Worm (Caenorhabditis elegans) whole organism, L1 larva: Measurements from ENCODE around the gene hot-1.

Source experiments
- C16A3.4 ChIP-seq: fragments of 150-350 bp; optimal IDR thresholded peaks from 2 replicates; lab custom pipeline; 2014; ENCODE audit warnings: missing biosample characterization, missing genetic modification characterization
- F16B12.6 ChIP-seq: fragments of 150-350 bp; optimal IDR thresholded peaks from 2 replicates; lab custom pipeline; 2014; ENCODE audit warnings: missing biosample characterization, missing genetic modification characterization
- aha-1 ChIP-seq: fragments of 150-350 bp; optimal IDR thresholded peaks from 2 replicates; lab custom pipeline; 2014; ENCODE audit warnings: missing biosample characterization, missing genetic modification characterization
- ama-1 ChIP-seq: fragments of 150-350 bp; optimal IDR thresholded peaks from 2 replicates; lab custom pipeline; 2014
- ceh-90 ChIP-seq: sonication (generic microtip); optimal IDR thresholded peaks from 2 replicates; lab custom pipeline; 2016; ENCODE audit warnings: missing genetic modification characterization, missing compliant biosample characterization
- ces-1 ChIP-seq: fragments of 150-350 bp; optimal IDR thresholded peaks from 2 replicates; lab custom pipeline; 2014; ENCODE audit warnings: missing biosample characterization, missing genetic modification reagents, missing genetic modification characterization
- dsc-1 ChIP-seq: sonication (generic microtip); optimal IDR thresholded peaks from 2 replicates; lab custom pipeline; 2016; ENCODE audit warnings: mild to moderate bottlenecking, missing genetic modification characterization, missing compliant biosample characterization
- efl-1 ChIP-seq, 4 experiments: fragments of 150-350 bp; optimal IDR thresholded peaks in 3 of 4; peaks in 1 of 4; 1 replicate in 1 of 4; 2 replicates in 3 of 4; lab custom pipeline; 2014; ENCODE audit warnings: missing biosample characterization in 2 of 4, missing genetic modification characterization in 2 of 4, missing genetic modification reagents in 2 of 4
- egl-27 ChIP-seq, 2 experiments: fragments of 150-350 bp in 1 of 2; sonication (generic microtip); optimal IDR thresholded peaks; 3 replicates each; lab custom pipeline; 2017 to 2018; ENCODE audit warnings: missing biosample characterization in 2 of 2, missing genetic modification characterization in 2 of 2, missing genetic modification reagents in 2 of 2
- elt-2 ChIP-seq: sonication (generic microtip); optimal IDR thresholded peaks from 2 replicates; lab custom pipeline; 2016; ENCODE audit warnings: missing genetic modification characterization, mild to moderate bottlenecking, inconsistent platforms, missing compliant biosample characterization, missing genetic modification reagents
- elt-3 ChIP-seq, 6 experiments: fragments of 150-350 bp in 1 of 6; sonication (generic microtip); optimal IDR thresholded peaks; 2 replicates each; lab custom pipeline; 2017 to 2018; ENCODE audit warnings: missing biosample characterization in 6 of 6, missing genetic modification characterization in 6 of 6, inconsistent platforms in 1 of 6
- fkh-4 ChIP-seq: sonication (generic microtip); optimal IDR thresholded peaks from 2 replicates; lab custom pipeline; 2016; ENCODE audit warnings: missing compliant biosample characterization, missing genetic modification characterization, borderline replicate concordance
- fos-1 ChIP-seq: fragments of 150-350 bp; optimal IDR thresholded peaks from 2 replicates; lab custom pipeline; 2014; ENCODE audit warnings: missing biosample characterization, missing genetic modification characterization
- grh-1 ChIP-seq: fragments of 200-800 bp; sonication (Bioruptor generic); IDR thresholded peaks from 2 replicates; pipeline ENCODE4 v1.3.6; 2022; ENCODE audit warnings: missing genetic modification reagents, missing genetic modification characterization, missing compliant biosample characterization
- hlh-17 ChIP-seq: fragments of 200-800 bp; sonication (Bioruptor generic); optimal IDR thresholded peaks from 2 replicates; lab custom pipeline; 2018; ENCODE audit warnings: missing genetic modification characterization, mild to moderate bottlenecking, missing compliant biosample characterization, moderate library complexity, borderline replicate concordance
- lin-39 ChIP-seq: fragments of 150-350 bp; optimal IDR thresholded peaks from 2 replicates; lab custom pipeline; 2014; ENCODE audit warnings: missing biosample characterization, missing genetic modification reagents, missing genetic modification characterization
- mep-1 ChIP-seq: fragments of 150-350 bp; optimal IDR thresholded peaks from 2 replicates; lab custom pipeline; 2014; ENCODE audit warnings: missing biosample characterization, missing genetic modification characterization
- nhr-12 ChIP-seq: sonication (generic microtip); optimal IDR thresholded peaks from 2 replicates; lab custom pipeline; 2017; ENCODE audit warnings: missing biosample characterization, missing genetic modification characterization
- nhr-20 ChIP-seq: sonication (generic microtip); optimal IDR thresholded peaks from 2 replicates; lab custom pipeline; 2016; ENCODE audit warnings: mild to moderate bottlenecking, missing genetic modification characterization, missing compliant biosample characterization
- nhr-237 ChIP-seq: fragments of 150-350 bp; optimal IDR thresholded peaks from 2 replicates; lab custom pipeline; 2014; ENCODE audit warnings: missing biosample characterization, missing genetic modification characterization
- nhr-28 ChIP-seq: fragments of 150-350 bp; optimal IDR thresholded peaks from 2 replicates; lab custom pipeline; 2014; ENCODE audit warnings: missing biosample characterization, missing genetic modification characterization
- nhr-84 ChIP-seq: sonication (generic microtip); optimal IDR thresholded peaks from 2 replicates; lab custom pipeline; 2017; ENCODE audit warnings: missing biosample characterization, missing genetic modification characterization
- nhr-85 ChIP-seq: sonication (generic microtip); peaks from one replicate; lab custom pipeline; 2016; ENCODE audit warnings: missing genetic modification characterization, inconsistent platforms, missing compliant biosample characterization
- pag-3 ChIP-seq: sonication (generic microtip); optimal IDR thresholded peaks from 2 replicates; lab custom pipeline; 2017; ENCODE audit warnings: missing genetic modification characterization, mild to moderate bottlenecking, missing compliant biosample characterization, antibody characterized with exemption, borderline replicate concordance; ENCODE audit not compliant: insufficient read depth
- pax-3 ChIP-seq: fragments of 200-800 bp; sonication (Bioruptor generic); optimal IDR thresholded peaks from 2 replicates; lab custom pipeline; 2018; ENCODE audit warnings: mild to moderate bottlenecking, missing genetic modification characterization, moderate library complexity, missing compliant biosample characterization
- rnt-1 ChIP-seq: sonication (generic microtip); optimal IDR thresholded peaks from 2 replicates; lab custom pipeline; 2016; ENCODE audit warnings: mild to moderate bottlenecking, missing genetic modification characterization, moderate library complexity, missing compliant biosample characterization
- skn-1 ChIP-seq: fragments of 150-350 bp; optimal IDR thresholded peaks from 2 replicates; lab custom pipeline; 2014; ENCODE audit warnings: missing biosample characterization, missing genetic modification characterization
- snpc-4 ChIP-seq: fragments of 150-350 bp; optimal IDR thresholded peaks from 2 replicates; lab custom pipeline; 2014; ENCODE audit warnings: missing biosample characterization, missing genetic modification characterization
- snu-23 ChIP-seq: sonication (generic microtip); optimal IDR thresholded peaks from 2 replicates; lab custom pipeline; 2016; ENCODE audit warnings: missing genetic modification characterization, missing compliant biosample characterization
- sup-37 ChIP-seq: fragments of 200-800 bp; sonication (Bioruptor generic); optimal IDR thresholded peaks from 2 replicates; lab custom pipeline; 2018; ENCODE audit warnings: mild to moderate bottlenecking, missing genetic modification characterization, missing compliant biosample characterization
- unc-130 ChIP-seq: fragments of 150-350 bp; optimal IDR thresholded peaks from 2 replicates; lab custom pipeline; 2017; ENCODE audit warnings: missing biosample characterization, missing genetic modification characterization, inconsistent platforms
- unc-30 ChIP-seq: sonication (generic microtip); optimal IDR thresholded peaks from 2 replicates; lab custom pipeline; 2017; ENCODE audit warnings: missing biosample characterization, missing genetic modification characterization
- zip-4 ChIP-seq: fragments of 200-800 bp; sonication (Bioruptor generic); optimal IDR thresholded peaks from 2 replicates; lab custom pipeline; 2018; ENCODE audit warnings: mild to moderate bottlenecking, missing genetic modification characterization, moderate library complexity, missing compliant biosample characterization

Gene hot-1

ce11 chrV:14579619-14580018 is 41.3 kb upstream of the hot-1 start, which contains the start of gene gar-3:
TSS of gene gar-3 (minus strand) at chrV:14579719.
- TF ChIP-seq nhr-237 (tag; lab: Kevin White, UChicago) (no peak), efl-1 (optimal IDR thresholded peaks at IDR 0.05; lab: Kevin White, UChicago) (no peak), efl-1 (GFP tag; optimal IDR thresholded peaks at IDR 0.05 in 1 of 2; lab: Kevin White, UChicago) (no peak), lin-39 (tag; lab: Kevin White, UChicago) (no peak), pag-3 (tag; lab: Kevin White, UChicago) (no peak), nhr-12 (tag; lab: Kevin White, UChicago) (no peak), rnt-1 (tag; lab: Kevin White, UChicago) (no peak), nhr-85 (tag; lab: Kevin White, UChicago) (no peak), snu-23 (GFP tag; lab: Kevin White, UChicago) (no peak), ceh-90 (no peak), ces-1 (GFP tag; lab: Kevin White, UChicago) (no peak), fos-1 (tag; lab: Kevin White, UChicago) (no peak), zip-4 (GFP tag; lab: Kevin White, UChicago) (no peak)

ce11 chrV:14585351-14585750 is 35.6 kb upstream of the hot-1 start, which contains the start of gene Y40H4A.2:
TSS of gene Y40H4A.2 (minus strand) at chrV:14585451.
- TF ChIP-seq snpc-4 (tag; lab: Kevin White, UChicago) (no peak), sup-37 (GFP tag; lab: Kevin White, UChicago) (no peak), nhr-12 (tag; lab: Kevin White, UChicago) (no peak), mep-1 (tag; lab: Kevin White, UChicago) (no peak), aha-1 (no peak), nhr-84 (no peak), grh-1 (no peak), dsc-1 (tag; lab: Kevin White, UChicago) (no peak), zip-4 (GFP tag; lab: Kevin White, UChicago) (no peak), skn-1 (no peak)

- TF ChIP-seq sup-37 (GFP tag; lab: Kevin White, UChicago), result no peak
- TF ChIP-seq nhr-237 (tag; lab: Kevin White, UChicago), result no peak
- TF ChIP-seq elt-2 (tag; lab: Kevin White, UChicago), result no peak
- no peak for TF ChIP-seq hlh-17 (GFP tag; lab: Kevin White, UChicago)
- no peak for TF ChIP-seq unc-130 (tag; lab: Kevin White, UChicago)
- no peak for TF ChIP-seq C16A3.4 (tag; lab: Kevin White, UChicago)
- TF ChIP-seq F16B12.6, result no peak
- TF ChIP-seq egl-27 (tag; optimal IDR thresholded peaks at IDR 0.05; lab: Kevin White, UChicago), result no peak
- no peak for TF ChIP-seq fkh-4
- TF ChIP-seq ceh-90, result no peak
- no peak for TF ChIP-seq unc-30 (tag; lab: Kevin White, UChicago)
- TF ChIP-seq, all 84 proteins: peak for 0
Measured at ce11 chrV:14594103-14594502, 26.8 kb upstream of the hot-1 start.

- TF ChIP-seq nhr-28 (tag; lab: Kevin White, UChicago) (no peak), ama-1 (lab: Kevin White, UChicago) (no peak), ces-1 (GFP tag; lab: Kevin White, UChicago) (no peak), elt-3 (tag; optimal IDR thresholded peaks at IDR 0.05; lab: Kevin White, UChicago) (no peak), pax-3 (tag; lab: Kevin White, UChicago) (no peak)
Measured at ce11 chrV:14594943-14595342, 26.0 kb upstream of the hot-1 start.

ce11 chrV:14595984-14596383 is 25.0 kb upstream of the hot-1 start:
- TF ChIP-seq elt-2 (tag; lab: Kevin White, UChicago), result peak; percentile 44
- no peak for TF ChIP-seq nhr-20
